Worm (Caenorhabditis elegans) whole organism, mixed stage, embryonic: Measurements from ENCODE around the gene F59E11.6.

ENCODE experiments used
- blmp-1 ChIP-seq: fragments of 150-350 bp; optimal IDR thresholded peaks from 2 replicates; lab custom pipeline; 2014; ENCODE audit warnings: missing biosample characterization, missing genetic modification characterization
- ceh-83 ChIP-seq: fragments of 200-800 bp; sonication (Bioruptor generic); optimal IDR thresholded peaks from 2 replicates; lab custom pipeline; 2018; ENCODE audit warnings: mild to moderate bottlenecking, missing genetic modification characterization, missing compliant biosample characterization
- ces-1 ChIP-seq: fragments of 150-350 bp; optimal IDR thresholded peaks from 2 replicates; lab custom pipeline; 2014; ENCODE audit warnings: missing biosample characterization, missing genetic modification reagents, missing genetic modification characterization
- drap-1 ChIP-seq: fragments of 200-800 bp; sonication (Bioruptor generic); optimal IDR thresholded peaks from 3 replicates; lab custom pipeline; 2018; ENCODE audit warnings: mild to moderate bottlenecking, missing genetic modification characterization, missing compliant biosample characterization
- elt-1 ChIP-seq: sonication (generic microtip); optimal IDR thresholded peaks from 2 replicates; lab custom pipeline; 2017; ENCODE audit warnings: missing genetic modification characterization, mild to moderate bottlenecking, missing compliant biosample characterization, antibody characterized with exemption, moderate library complexity, borderline replicate concordance; ENCODE audit not compliant: insufficient read depth
- lin-13 ChIP-seq: fragments of 150-350 bp; optimal IDR thresholded peaks from 2 replicates; lab custom pipeline; 2014; ENCODE audit warnings: missing biosample characterization, missing genetic modification characterization
- nhr-12 ChIP-seq: fragments of 150-350 bp; optimal IDR thresholded peaks from 2 replicates; lab custom pipeline; 2014; ENCODE audit warnings: missing biosample characterization, missing genetic modification characterization
- nhr-28 ChIP-seq: fragments of 150-350 bp; optimal IDR thresholded peaks from 2 replicates; lab custom pipeline; 2014; ENCODE audit warnings: missing biosample characterization, missing genetic modification characterization
- pha-4 ChIP-seq: fragments of 150-350 bp; optimal IDR thresholded peaks from 2 replicates; lab custom pipeline; 2018; ENCODE audit warnings: missing biosample characterization, missing genetic modification reagents, missing genetic modification characterization
- sem-2 ChIP-seq: fragments of 200-800 bp; sonication (Bioruptor generic); optimal IDR thresholded peaks from 2 replicates; lab custom pipeline; 2018; ENCODE audit warnings: mild to moderate bottlenecking, missing genetic modification characterization, missing compliant biosample characterization
- sptf-1 ChIP-seq: sonication (generic microtip); optimal IDR thresholded peaks from 2 replicates; lab custom pipeline; 2017; ENCODE audit warnings: mild to moderate bottlenecking, missing genetic modification characterization, moderate library complexity, missing compliant biosample characterization
- unc-120 ChIP-seq: sonication (generic microtip); optimal IDR thresholded peaks from 2 replicates; lab custom pipeline; 2017; ENCODE audit warnings: missing genetic modification characterization, missing compliant biosample characterization; ENCODE audit not compliant: poor library complexity, severe bottlenecking
- zip-8 ChIP-seq: fragments of 150-350 bp; optimal IDR thresholded peaks from 2 replicates; lab custom pipeline; 2014; ENCODE audit warnings: missing biosample characterization, missing genetic modification characterization

DNA sequence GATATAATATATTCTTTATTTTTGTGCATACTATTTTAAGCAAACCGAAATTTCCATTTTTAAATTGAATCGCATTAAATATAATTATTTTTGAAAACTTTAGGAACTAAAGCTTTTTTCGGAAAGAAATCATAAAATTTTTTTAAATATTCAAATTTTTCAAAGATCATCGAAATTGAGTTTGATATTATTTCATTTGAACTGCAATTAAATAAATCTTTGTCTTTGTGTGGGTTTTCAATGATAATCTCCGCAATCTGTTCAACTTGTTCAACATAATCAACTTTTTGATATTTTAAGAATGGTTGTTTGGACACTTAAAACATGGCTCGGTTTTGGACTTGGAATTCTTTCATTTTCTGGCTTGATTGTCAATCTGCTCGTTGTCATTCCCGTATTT, 17.6 kb downstream of the F59E11.6 start, which contains the start of gene srx-2:
- no peak for TF ChIP-seq ces-1 (GFP tag; lab: Kevin White, UChicago)
- TF ChIP-seq drap-1, result no peak
- no peak for TF ChIP-seq unc-120 (tag; lab: Kevin White, UChicago)
- TF ChIP-seq elt-1 (tag; lab: Kevin White, UChicago), result no peak
- TF ChIP-seq nhr-28 (tag; lab: Kevin White, UChicago), result no peak
- no peak for TF ChIP-seq pha-4 (tag; lab: Kevin White, UChicago)
- no peak for TF ChIP-seq blmp-1 (tag; lab: Kevin White, UChicago)
- TF ChIP-seq sptf-1 (tag; lab: Kevin White, UChicago), result no peak
- no peak for TF ChIP-seq sem-2 (GFP tag; lab: Kevin White, UChicago)
- no peak for TF ChIP-seq nhr-12 (tag; lab: Kevin White, UChicago)
- no peak for TF ChIP-seq lin-13 (tag; lab: Kevin White, UChicago)
- no peak for TF ChIP-seq ceh-83 (GFP tag; lab: Kevin White, UChicago)
- no peak for TF ChIP-seq zip-8 (tag; lab: Kevin White, UChicago)
